Fruit fly (Drosophila melanogaster) whole organism, embryonic: ENCODE data around the gene mio.

Experiments used
- Atf-2 ChIP-seq: fragments of 200-800 bp; sonication (Bioruptor generic); optimal IDR thresholded peaks from 2 replicates; lab custom pipeline; 2016; ENCODE audit warnings: missing biosample characterization, missing genetic modification characterization
- CG10147 ChIP-seq: fragments of 200-800 bp; sonication (Bioruptor generic); optimal IDR thresholded peaks from 2 replicates; lab custom pipeline; 2019; ENCODE audit warnings: missing biosample characterization, mild to moderate bottlenecking, missing genetic modification characterization, moderate library complexity
- CG11504 ChIP-seq: fragments of 200-800 bp; sonication (Bioruptor generic); optimal IDR thresholded peaks from 3 replicates; lab custom pipeline; 2019; ENCODE audit warnings: missing biosample characterization, mild to moderate bottlenecking, missing genetic modification characterization, moderate library complexity
- CG11696 ChIP-seq: fragments of 200-800 bp; sonication (Bioruptor generic); IDR thresholded peaks from 2 replicates; pipeline ENCODE4 v1.3.6; 2022; ENCODE audit warnings: missing biosample characterization, missing genetic modification characterization
- CG12299 ChIP-seq: fragments of 200-800 bp; sonication (Bioruptor generic); optimal IDR thresholded peaks from 2 replicates; lab custom pipeline; 2018; ENCODE audit warnings: missing biosample characterization, mild to moderate bottlenecking, missing genetic modification characterization
- CG12391 ChIP-seq: fragments of 200-800 bp; sonication (Bioruptor generic); optimal IDR thresholded peaks from 3 replicates; lab custom pipeline; 2018; ENCODE audit warnings: missing biosample characterization, mild to moderate bottlenecking, missing genetic modification characterization, moderate library complexity
- CG15011 ChIP-seq: fragments of 200-800 bp; sonication (Bioruptor generic); optimal IDR thresholded peaks from 3 replicates; lab custom pipeline; 2018; ENCODE audit warnings: missing biosample characterization, mild to moderate bottlenecking, missing genetic modification characterization
- CG2889 ChIP-seq: fragments of 200-800 bp; sonication (Bioruptor generic); IDR thresholded peaks from 3 replicates; pipeline ENCODE4 v1.3.6; 2022; ENCODE audit warnings: missing biosample characterization, missing genetic modification characterization
- CG3065 ChIP-seq: fragments of 200-800 bp; sonication (Bioruptor generic); optimal IDR thresholded peaks from 2 replicates; lab custom pipeline; 2016; ENCODE audit warnings: missing biosample characterization, missing genetic modification characterization
- CG31365 ChIP-seq: fragments of 200-800 bp; sonication (Bioruptor generic); optimal IDR thresholded peaks from 2 replicates; lab custom pipeline; 2018; ENCODE audit warnings: missing biosample characterization, mild to moderate bottlenecking, missing genetic modification characterization
- CG6689 ChIP-seq: fragments of 200-800 bp; sonication (Bioruptor generic); IDR thresholded peaks from 2 replicates; pipeline ENCODE4 v1.3.6; 2022; ENCODE audit warnings: missing biosample characterization, missing genetic modification characterization
- CG9876 ChIP-seq: fragments of 200-800 bp; sonication (Bioruptor generic); optimal IDR thresholded peaks from 2 replicates; lab custom pipeline; 2016; ENCODE audit warnings: missing biosample characterization, missing genetic modification characterization
- Dad ChIP-seq: fragments of 200-800 bp; sonication (Bioruptor generic); optimal IDR thresholded peaks from 3 replicates; lab custom pipeline; 2016; ENCODE audit warnings: missing biosample characterization, missing genetic modification characterization
- Dfd ChIP-seq, 2 experiments: fragments of >200 bp; optimal IDR thresholded peaks; 2 replicates each; lab custom pipeline; 2017; ENCODE audit warnings: missing biosample characterization in 2 of 2, missing genetic modification characterization in 2 of 2
- Dll ChIP-seq: fragments of 200-800 bp; sonication (Bioruptor generic); IDR thresholded peaks from 4 replicates; pipeline ENCODE4 v1.3.6; 2022; ENCODE audit warnings: missing biosample characterization, missing genetic modification characterization; ENCODE audit not compliant: partially characterized antibody
- Eip74EF ChIP-seq, 2 experiments: fragments of 200-800 bp in 1 of 2; fragments of >200 bp in 1 of 2; sonication (Bioruptor generic) in 1 of 2; optimal IDR thresholded peaks; 2 replicates each; lab custom pipeline; 2017 to 2019; ENCODE audit warnings: missing biosample characterization in 2 of 2, missing genetic modification characterization in 2 of 2, mild to moderate bottlenecking in 1 of 2, moderate library complexity in 1 of 2
- Ets65A ChIP-seq: fragments of 200-800 bp; sonication (Bioruptor generic); peaks from one replicate; lab custom pipeline; 2016; ENCODE audit warnings: missing biosample characterization, missing genetic modification characterization
- H2.0 ChIP-seq: fragments of 200-800 bp; sonication (Bioruptor generic); IDR thresholded peaks from 2 replicates; pipeline ENCODE4 v1.3.6; 2022; ENCODE audit warnings: missing biosample characterization, missing genetic modification characterization
- HmgZ ChIP-seq: fragments of 200-800 bp; sonication (Bioruptor generic); optimal IDR thresholded peaks from 2 replicates; lab custom pipeline; 2018; ENCODE audit warnings: missing biosample characterization, mild to moderate bottlenecking, missing genetic modification characterization
- Max ChIP-seq: fragments of 200-800 bp; sonication (Bioruptor generic); optimal IDR thresholded peaks from 2 replicates; lab custom pipeline; 2016; ENCODE audit warnings: missing biosample characterization, mild to moderate bottlenecking, missing genetic modification characterization
- NC2α ChIP-seq: fragments of 200-800 bp; sonication (Bioruptor generic); optimal IDR thresholded peaks from 2 replicates; lab custom pipeline; 2016; ENCODE audit warnings: missing biosample characterization, missing genetic modification characterization
- NfI ChIP-seq: fragments of 200-800 bp; sonication (Bioruptor generic); optimal IDR thresholded peaks from 3 replicates; lab custom pipeline; 2018; ENCODE audit warnings: missing biosample characterization, mild to moderate bottlenecking, missing genetic modification characterization, moderate library complexity
- Oli ChIP-seq: fragments of 200-800 bp; sonication (Bioruptor generic); optimal IDR thresholded peaks from 2 replicates; lab custom pipeline; 2018; ENCODE audit warnings: missing biosample characterization, mild to moderate bottlenecking, missing genetic modification characterization, moderate library complexity
- Pdp1 ChIP-seq, 2 experiments: fragments of 200-800 bp; sonication (Bioruptor generic); optimal IDR thresholded peaks; 3 replicates each; lab custom pipeline; 2016; ENCODE audit warnings: missing biosample characterization in 2 of 2, missing genetic modification characterization in 2 of 2, mild to moderate bottlenecking in 1 of 2, moderate library complexity in 1 of 2
- Stat92E ChIP-seq, 3 experiments: fragments of >200 bp in 2 of 3; fragments of 200-800 bp in 1 of 3; sonication (Bioruptor generic) in 1 of 3; optimal IDR thresholded peaks; 2 replicates each; lab custom pipeline; 2017 to 2019; ENCODE audit warnings: missing biosample characterization in 3 of 3, missing genetic modification characterization in 3 of 3, mild to moderate bottlenecking in 1 of 3, moderate library complexity in 1 of 3
- ash1 ChIP-seq: fragments of 200-800 bp; sonication (Bioruptor generic); optimal IDR thresholded peaks from 2 replicates; lab custom pipeline; 2018; ENCODE audit warnings: missing biosample characterization, mild to moderate bottlenecking, missing genetic modification characterization
- cas ChIP-seq: fragments of 200-800 bp; sonication (Bioruptor generic); IDR thresholded peaks from 2 replicates; pipeline ENCODE4 v1.3.6; 2022; ENCODE audit warnings: missing biosample characterization, missing genetic modification characterization
- disco-r ChIP-seq: fragments of 200-800 bp; sonication (Bioruptor generic); optimal IDR thresholded peaks from 2 replicates; lab custom pipeline; 2016; ENCODE audit warnings: missing biosample characterization, missing genetic modification characterization
- emc ChIP-seq: fragments of 200-800 bp; sonication (Bioruptor generic); optimal IDR thresholded peaks from 2 replicates; lab custom pipeline; 2016; ENCODE audit warnings: missing biosample characterization, missing genetic modification characterization
- ewg ChIP-seq: fragments of 200-800 bp; sonication (Bioruptor generic); optimal IDR thresholded peaks from 3 replicates; lab custom pipeline; 2017; ENCODE audit warnings: mild to moderate bottlenecking, missing biosample characterization, missing genetic modification reagents, missing genetic modification characterization
- fu2 ChIP-seq: fragments of 200-800 bp; sonication (Bioruptor generic); optimal IDR thresholded peaks from 2 replicates; lab custom pipeline; 2016; ENCODE audit warnings: missing biosample characterization, missing genetic modification characterization
- gro ChIP-seq: fragments of 200-800 bp; sonication (Bioruptor generic); optimal IDR thresholded peaks from 2 replicates; lab custom pipeline; 2016; ENCODE audit warnings: missing biosample characterization, missing genetic modification characterization
- h ChIP-seq: fragments of >200 bp; optimal IDR thresholded peaks from 2 replicates; lab custom pipeline; 2017
- jigr1 ChIP-seq: fragments of 200-800 bp; sonication (Bioruptor generic); IDR thresholded peaks from 3 replicates; pipeline ENCODE4 v1.3.6; 2022; ENCODE audit warnings: missing biosample characterization, missing genetic modification characterization
- kah ChIP-seq: fragments of 200-800 bp; sonication (Bioruptor generic); optimal IDR thresholded peaks from 2 replicates; lab custom pipeline; 2018; ENCODE audit warnings: missing biosample characterization, mild to moderate bottlenecking, missing genetic modification characterization
- lilli ChIP-seq: fragments of 200-800 bp; sonication (Bioruptor generic); optimal IDR thresholded peaks from 3 replicates; lab custom pipeline; 2016; ENCODE audit warnings: missing biosample characterization, missing genetic modification characterization
- luna ChIP-seq: fragments of 200-800 bp; sonication (Bioruptor generic); optimal IDR thresholded peaks from 2 replicates; lab custom pipeline; 2016; ENCODE audit warnings: missing biosample characterization, missing genetic modification characterization
- mam ChIP-seq: fragments of 200-800 bp; sonication (Bioruptor generic); optimal IDR thresholded peaks from 3 replicates; lab custom pipeline; 2016; ENCODE audit warnings: missing biosample characterization, missing genetic modification characterization
- nerfin-2 ChIP-seq: fragments of 200-800 bp; sonication (Bioruptor generic); IDR thresholded peaks from 2 replicates; pipeline ENCODE4 v1.3.6; 2022; ENCODE audit warnings: missing biosample characterization, missing genetic modification characterization; ENCODE audit not compliant: partially characterized antibody
- run ChIP-seq: fragments of 200-800 bp; sonication (Bioruptor generic); optimal IDR thresholded peaks from 3 replicates; lab custom pipeline; 2018; ENCODE audit warnings: missing biosample characterization, mild to moderate bottlenecking, missing genetic modification characterization
- sc ChIP-seq, 3 experiments: fragments of >200 bp in 2 of 3; fragments of 200-800 bp in 1 of 3; sonication (Bioruptor generic) in 1 of 3; optimal IDR thresholded peaks; 2 replicates in 2 of 3; 3 replicates in 1 of 3; lab custom pipeline; 2017; ENCODE audit warnings: mild to moderate bottlenecking in 1 of 3, missing biosample characterization in 1 of 3, missing genetic modification characterization in 1 of 3, missing genetic modification reagents in 1 of 3
- sim ChIP-seq: fragments of 200-800 bp; sonication (Bioruptor generic); IDR thresholded peaks from 2 replicates; pipeline ENCODE4 v1.3.6; 2022; ENCODE audit warnings: missing biosample characterization, missing genetic modification characterization
- slou ChIP-seq: fragments of 200-800 bp; sonication (Bioruptor generic); optimal IDR thresholded peaks from 3 replicates; lab custom pipeline; 2016; ENCODE audit warnings: missing biosample characterization, missing genetic modification characterization
- slp2 ChIP-seq: fragments of 200-800 bp; sonication (Bioruptor generic); optimal IDR thresholded peaks from 2 replicates; lab custom pipeline; 2016; ENCODE audit warnings: missing biosample characterization, missing genetic modification characterization
- sqz ChIP-seq: fragments of 200-800 bp; sonication (Bioruptor generic); optimal IDR thresholded peaks from 3 replicates; lab custom pipeline; 2018; ENCODE audit warnings: missing biosample characterization, mild to moderate bottlenecking, missing genetic modification characterization
- tll ChIP-seq, 2 experiments: fragments of 200-800 bp in 1 of 2; fragments of >200 bp in 1 of 2; sonication (Bioruptor generic) in 1 of 2; optimal IDR thresholded peaks; 2 replicates each; lab custom pipeline; 2017 to 2019; ENCODE audit warnings: missing biosample characterization in 2 of 2, missing genetic modification characterization in 2 of 2, mild to moderate bottlenecking in 1 of 2, moderate library complexity in 1 of 2
- ttk ChIP-seq: fragments of 200-800 bp; sonication (Bioruptor generic); IDR thresholded peaks from 2 replicates; pipeline ENCODE4 v2.1.2; 2022; ENCODE audit warnings: missing biosample characterization, missing genetic modification characterization
- unpg ChIP-seq: fragments of 200-800 bp; sonication (Bioruptor generic); optimal IDR thresholded peaks from 3 replicates; lab custom pipeline; 2018; ENCODE audit warnings: missing biosample characterization, mild to moderate bottlenecking, missing genetic modification characterization, moderate library complexity
- vnd ChIP-seq: fragments of 200-800 bp; sonication (Bioruptor generic); IDR thresholded peaks from 3 replicates; pipeline ENCODE4 v1.3.6; 2022; ENCODE audit warnings: missing biosample characterization, missing genetic modification characterization; ENCODE audit not compliant: partially characterized antibody
- vvl ChIP-seq: fragments of 200-800 bp; sonication (Bioruptor generic); IDR thresholded peaks from 2 replicates; pipeline ENCODE4 v1.3.6; 2022; ENCODE audit warnings: missing biosample characterization, missing genetic modification characterization

mio gene

DNA sequence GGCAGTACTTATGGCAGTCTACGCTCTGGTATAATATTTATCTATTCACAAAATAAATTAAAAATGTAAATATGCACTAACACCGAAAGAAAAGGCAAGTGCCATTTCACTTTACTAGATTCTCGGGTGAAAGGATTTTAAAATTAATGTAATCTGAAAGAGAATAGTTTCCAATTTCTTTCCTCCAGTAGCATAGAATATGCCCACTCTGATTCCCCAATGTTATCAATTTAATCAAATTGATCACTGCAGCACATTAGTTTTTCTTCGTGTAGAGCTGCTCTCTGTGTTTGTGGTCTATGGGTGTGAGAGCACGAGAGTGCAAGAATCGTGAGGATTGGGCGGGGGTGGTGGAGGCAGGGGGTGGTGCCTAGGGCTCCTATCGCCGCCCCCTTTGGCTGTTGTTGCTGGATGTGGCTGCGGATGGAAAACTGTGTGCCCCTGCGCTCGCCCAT is 16.0 kb upstream of the mio start (continued):
- TF ChIP-seq mam (GFP tag; lab: Kevin White, UChicago) (peak; percentile 19), ttk (peak; percentile 45), vnd (GFP tag; lab: Robert Waterston, UW) (no peak), Max (GFP tag; lab: Kevin White, UChicago) (peak; percentile 81), sc (optimal IDR thresholded peaks at IDR 0.05; lab: Kevin White, UChicago) (no peak), sc (GFP tag; optimal IDR thresholded peaks at IDR 0.05; lab: Kevin White, UChicago) (peak; percentile 96), CG3065 (GFP tag; lab: Kevin White, UChicago) (peak; percentile 61), Ets65A (peak; percentile 94), ash1 (GFP tag; lab: Kevin White, UChicago) (no peak), CG6689 (GFP tag; lab: Robert Waterston, UW) (peak; percentile 78), Dfd (GFP tag; optimal IDR thresholded peaks at IDR 0.05; lab: Kevin White, UChicago) (no peak), sim (GFP tag; lab: Robert Waterston, UW) (peak; percentile 55; the same call in 1 of the 2 replicates), gro (no peak), CG9876 (GFP tag; lab: Kevin White, UChicago) (peak; percentile 10), fu2 (GFP tag; lab: Kevin White, UChicago) (no peak), Dll (GFP tag; lab: Robert Waterston, UW) (no peak), CG2889 (GFP tag; lab: Robert Waterston, UW) (no peak), CG12299 (tag; lab: Kevin White, UChicago) (peak; percentile 64), slp2 (GFP tag; lab: Kevin White, UChicago) (peak; percentile 81), emc (GFP tag; lab: Kevin White, UChicago) (peak; percentile 8), Atf-2 (peak; percentile 64), Oli (tag; lab: Kevin White, UChicago) (peak; percentile 88), slou (peak; percentile 53), NC2α (GFP tag; lab: Kevin White, UChicago) (peak; percentile 30), cas (GFP tag; lab: Robert Waterston, UW) (no peak), H2.0 (GFP tag; lab: Robert Waterston, UW) (peak; percentile 61), CG10147 (GFP tag; lab: Kevin White, UChicago) (peak; percentile 35), Stat92E (GFP tag; optimal IDR thresholded peaks at IDR 0.05; lab: Kevin White, UChicago) (peak in 1 of 3 experiments; percentile 95), run (tag; lab: Kevin White, UChicago) (peak; percentile 66), NfI (GFP tag; lab: Kevin White, UChicago) (peak; percentile 79), luna (GFP tag; lab: Kevin White, UChicago) (no peak), CG11696 (GFP tag; lab: Robert Waterston, UW) (0 out of 2 replicates have a peak, but pooled peaks have one; percentile 21), jigr1 (no peak), Eip74EF (GFP tag; optimal IDR thresholded peaks at IDR 0.05; lab: Kevin White, UChicago) (peak in 1 of 2 experiments; percentile 88), Dad (GFP tag; lab: Kevin White, UChicago) (peak; percentile 59), Pdp1 (GFP tag; optimal IDR thresholded peaks at IDR 0.05; lab: Kevin White, UChicago) (peak; percentile 42 to 70), unpg (peak; percentile 87), CG31365 (tag; lab: Kevin White, UChicago) (peak; percentile 18), sqz (GFP tag; lab: Kevin White, UChicago) (peak; percentile 85), kah (GFP tag; lab: Kevin White, UChicago) (peak; percentile 21), HmgZ (no peak), CG12391 (tag; lab: Kevin White, UChicago) (peak; percentile 87), ewg (GFP tag; lab: Kevin White, UChicago) (peak; percentile 84), disco-r (GFP tag; lab: Kevin White, UChicago) (peak; percentile 53), tll (GFP tag; optimal IDR thresholded peaks at IDR 0.05; lab: Kevin White, UChicago) (peak in 1 of 2 experiments; percentile 5), CG11504 (tag; lab: Kevin White, UChicago) (peak; percentile 88), h (lab: Kevin White, UChicago) (no peak), nerfin-2 (GFP tag; lab: Robert Waterston, UW) (no peak), CG15011 (GFP tag; lab: Kevin White, UChicago) (peak; percentile 63), lilli (GFP tag; lab: Kevin White, UChicago) (peak; percentile 54), vvl (peak; percentile 87)
